Fruit fly (Drosophila melanogaster): ENCODE data around the gene shi.

- TF ChIP-seq usp (GFP tag; optimal IDR thresholded peaks at IDR 0.05) = no peak
- TF ChIP-seq pan (optimal IDR thresholded peaks at IDR 0.05) = no peak
- no peak for TF ChIP-seq psq (optimal IDR thresholded peaks at IDR 0.05)
- TF ChIP-seq CG8478 (optimal IDR thresholded peaks at IDR 0.05) = no peak
- no peak for TF ChIP-seq EcR (GFP tag; optimal IDR thresholded peaks at IDR 0.05)
- no peak for TF ChIP-seq Dll (optimal IDR thresholded peaks at IDR 0.05)
Measured at dm6 chrX:15886411-15887246, 5.3 kb upstream of the shi start.
